Worm (Caenorhabditis elegans) whole organism, L4/young adult: ENCODE results near the gene pkg-2.

Source experiments
- W03F9.2 ChIP-seq: fragments of 150-350 bp; optimal IDR thresholded peaks from 2 replicates; lab custom pipeline; 2014; ENCODE audit warnings: missing biosample characterization, missing genetic modification characterization
- dao-5 ChIP-seq: sonication (generic microtip); optimal IDR thresholded peaks from 2 replicates; lab custom pipeline; 2016; ENCODE audit warnings: missing genotype, missing genetic modification characterization, moderate library complexity, missing compliant biosample characterization
- him-1 ChIP-seq: sonication (generic microtip); optimal IDR thresholded peaks from 2 replicates; lab custom pipeline; 2016; ENCODE audit warnings: missing genotype, missing genetic modification reagents, missing genetic modification characterization, missing compliant biosample characterization

Gene pkg-2

ce11 chrIV:8520594-8520993, at the start of gene pkg-2:
TSS of gene pkg-2 (plus strand) at chrIV:8520894.
- TF ChIP-seq him-1: no peak
- no peak for TF ChIP-seq dao-5 (tag; lab: Kevin White, UChicago)
- TF ChIP-seq W03F9.2 (tag; lab: Kevin White, UChicago): no peak

ce11 chrIV:8472493-8472892, 48.2 kb upstream of the pkg-2 start, which contains the start of gene oat-1:
TSS of gene oat-1 (minus strand) at chrIV:8472593.
- TF ChIP-seq dao-5 (tag; lab: Kevin White, UChicago): no peak
- TF ChIP-seq W03F9.2 (tag; lab: Kevin White, UChicago): no peak
- no peak for TF ChIP-seq him-1

- no peak for TF ChIP-seq dao-5 (tag; lab: Kevin White, UChicago)
- TF ChIP-seq him-1: no peak
Measured at ce11 chrIV:8473756-8474155, 46.9 kb upstream of the pkg-2 start, which contains the start of gene C28C12.11. TSS of gene C28C12.11 (plus strand) at chrIV:8474056.

- no peak for TF ChIP-seq dao-5 (tag; lab: Kevin White, UChicago)
- TF ChIP-seq him-1: no peak
- no peak for TF ChIP-seq W03F9.2 (tag; lab: Kevin White, UChicago)
Measured at ce11 chrIV:8475030-8475679, 45.5 kb upstream of the pkg-2 start.

- TF ChIP-seq dao-5 (tag; lab: Kevin White, UChicago) (no peak), him-1 (no peak), W03F9.2 (tag; lab: Kevin White, UChicago) (no peak)
Measured at ce11 chrIV:8476166-8476565, 44.5 kb upstream of the pkg-2 start.

ce11 chrIV:8476880-8477279, 43.8 kb upstream of the pkg-2 start, which contains the start of gene spp-10:
TSS of gene spp-10 (plus strand) at chrIV:8477180.
- TF ChIP-seq W03F9.2 (tag; lab: Kevin White, UChicago) (no peak), dao-5 (tag; lab: Kevin White, UChicago) (no peak), him-1 (no peak)

- TF ChIP-seq him-1 (no peak), W03F9.2 (tag; lab: Kevin White, UChicago) (no peak), dao-5 (tag; lab: Kevin White, UChicago) (no peak)
Measured at ce11 chrIV:8478516-8478915, 42.2 kb upstream of the pkg-2 start.

- no peak for TF ChIP-seq W03F9.2 (tag; lab: Kevin White, UChicago)
- no peak for TF ChIP-seq dao-5 (tag; lab: Kevin White, UChicago)
- TF ChIP-seq him-1: no peak
Measured at ce11 chrIV:8479346-8479745, 41.3 kb upstream of the pkg-2 start, which contains the start of gene hlh-12. TSS of gene hlh-12 (minus strand) at chrIV:8479446.

- TF ChIP-seq W03F9.2 (tag; lab: Kevin White, UChicago): no peak
- no peak for TF ChIP-seq him-1
Measured at ce11 chrIV:8481308-8481707, 39.4 kb upstream of the pkg-2 start, which contains the start of gene spp-8. TSS of gene spp-8 (plus strand) at chrIV:8481664.

ce11 chrIV:8487183-8487582, 33.5 kb upstream of the pkg-2 start, which contains the start of gene srlf-3:
TSS of gene srlf-3 (plus strand) at chrIV:8487483.
- TF ChIP-seq W03F9.2 (tag; lab: Kevin White, UChicago) (no peak), dao-5 (tag; lab: Kevin White, UChicago) (no peak), him-1 (no peak)

ce11 chrIV:8488043-8488442, 32.7 kb upstream of the pkg-2 start:
- TF ChIP-seq dao-5 (tag; lab: Kevin White, UChicago) (no peak), him-1 (no peak), W03F9.2 (tag; lab: Kevin White, UChicago) (no peak)

ce11 chrIV:8489915-8490314, 30.8 kb upstream of the pkg-2 start, which contains the start of gene srlf-2:
TSS of gene srlf-2 (plus strand) at chrIV:8490215.
- no peak for TF ChIP-seq dao-5 (tag; lab: Kevin White, UChicago)
- no peak for TF ChIP-seq W03F9.2 (tag; lab: Kevin White, UChicago)
- TF ChIP-seq him-1: no peak

ce11 chrIV:8492242-8492641, 28.5 kb upstream of the pkg-2 start, which contains the start of gene sru-7:
TSS of gene sru-7 (plus strand) at chrIV:8492542.
- no peak for TF ChIP-seq dao-5 (tag; lab: Kevin White, UChicago)
- no peak for TF ChIP-seq him-1
- no peak for TF ChIP-seq W03F9.2 (tag; lab: Kevin White, UChicago)

- no peak for TF ChIP-seq him-1
- TF ChIP-seq dao-5 (tag; lab: Kevin White, UChicago): no peak
- no peak for TF ChIP-seq W03F9.2 (tag; lab: Kevin White, UChicago)
Measured at ce11 chrIV:8496263-8496662, 24.4 kb upstream of the pkg-2 start, which contains the start of gene C28C12.12. TSS of gene C28C12.12 (minus strand) at chrIV:8496363.
